Fruit fly (Drosophila melanogaster) S2 (cell line): ENCODE data around the gene Svil.

Experiments
- CG8478 ChIP-seq: fragments of >200 bp; optimal IDR thresholded peaks from 2 replicates; lab custom pipeline; 2018
- CTCF ChIP-seq, 2 experiments: fragments of >200 bp; optimal IDR thresholded peaks; 2 replicates each; lab custom pipeline; 2018

DNA sequence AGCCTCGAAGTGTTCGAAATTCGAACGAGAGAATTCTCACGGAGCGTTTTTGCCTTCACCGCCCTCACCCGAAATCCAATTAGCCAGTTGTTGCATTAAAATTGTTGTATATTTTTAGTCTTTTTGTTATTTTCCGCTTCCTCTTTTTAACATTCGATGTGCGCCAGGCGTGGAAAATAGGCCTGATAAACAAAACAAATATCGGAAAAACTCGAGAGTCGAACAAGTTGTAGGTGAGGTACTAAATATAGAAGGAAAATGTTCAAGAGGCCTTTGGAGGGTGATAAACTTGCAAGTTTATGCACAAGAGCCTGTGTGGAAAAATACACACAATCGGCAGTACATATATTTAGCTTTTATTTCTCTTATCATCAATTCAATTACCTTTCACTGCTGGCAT, 81.3 kb downstream of the Svil start:
- TF ChIP-seq CG8478 (lab: Kevin White, UChicago), result no peak
- TF ChIP-seq CTCF (optimal IDR thresholded peaks at IDR 0.05; lab: Kevin White, UChicago), result no peak
